Fruit fly (Drosophila melanogaster): Measurements from ENCODE around the gene ush.
A peak's percentile ranks its signal among the peaks of the same experiment; 100 is the strongest.

Gene ush

DNA sequence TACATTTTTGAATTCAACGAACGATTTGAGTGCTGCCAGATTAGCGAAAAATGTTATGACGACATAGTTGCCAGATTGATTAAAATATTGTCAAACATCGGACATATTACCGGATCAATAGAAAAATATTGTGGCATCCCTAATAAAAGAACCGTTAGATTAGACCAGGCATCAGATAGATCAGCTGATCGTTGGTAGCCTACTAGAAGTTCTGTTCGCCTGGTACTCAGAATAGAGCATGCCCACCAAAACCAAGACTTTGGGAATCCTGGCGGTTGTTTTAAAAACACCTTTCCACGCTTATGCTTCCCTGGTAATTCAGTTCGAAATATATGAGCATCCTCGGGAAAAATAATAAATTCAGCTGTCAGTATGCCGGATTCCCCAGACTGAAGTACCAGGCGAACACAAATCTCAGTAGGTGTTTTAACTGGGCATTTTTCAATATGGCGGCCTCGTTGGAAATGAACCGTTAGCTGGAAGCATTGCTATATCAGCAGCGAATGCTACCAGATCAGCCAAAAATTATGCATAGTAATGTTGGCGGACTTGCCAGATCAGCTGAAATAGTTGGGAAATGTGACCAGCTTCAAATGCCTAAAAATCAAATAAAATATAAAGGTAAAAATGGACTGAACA is 64.7 kb downstream of the ush start (continued):
- TF ChIP-seq Sin3A (optimal IDR thresholded peaks at IDR 0.05) = peak; percentile 21
- TF ChIP-seq Vsx1 (GFP tag; optimal IDR thresholded peaks at IDR 0.05) = no peak
- TF ChIP-seq CG13296 (GFP tag; optimal IDR thresholded peaks at IDR 0.05) = no peak
- no peak for TF ChIP-seq Fer3 (tag; optimal IDR thresholded peaks at IDR 0.05)
- no peak for TF ChIP-seq ab (GFP tag; optimal IDR thresholded peaks at IDR 0.05)
- peak; percentile 47; the same call in 2 of the 3 replicates for TF ChIP-seq CG17361 (GFP tag; IDR thresholded peaks at IDR 0.05)
- TF ChIP-seq Ssrp (tag; optimal IDR thresholded peaks at IDR 0.05) = no peak
- TF ChIP-seq dimm (GFP tag; IDR thresholded peaks at IDR 0.05) = no peak
- 0 out of 4 replicates have a peak, but pooled peaks have one; percentile 7 for TF ChIP-seq Gug (GFP tag; IDR thresholded peaks at IDR 0.05)
- no peak for TF ChIP-seq CG13123 (GFP tag; optimal IDR thresholded peaks at IDR 0.05)
- no peak for TF ChIP-seq dati (GFP tag; IDR thresholded peaks at IDR 0.05)
- no peak for TF ChIP-seq CG17802 (tag; optimal IDR thresholded peaks at IDR 0.05)
- TF ChIP-seq Dfd (GFP tag; optimal IDR thresholded peaks at IDR 0.05) = no peak
- peak; percentile 29 for TF ChIP-seq CG11504 (tag; optimal IDR thresholded peaks at IDR 0.05)
- TF ChIP-seq CG18619 (GFP tag; optimal IDR thresholded peaks at IDR 0.05) = peak; percentile 31
- no peak for TF ChIP-seq CG11085 (GFP tag; IDR thresholded peaks at IDR 0.05)
- TF ChIP-seq CG13287 (GFP tag; IDR thresholded peaks at IDR 0.05; ENCODE audit: partially characterized antibody) = peak; percentile 74
- peak; percentile 51; the same call in 2 of the 3 replicates for TF ChIP-seq vnd (GFP tag; IDR thresholded peaks at IDR 0.05; ENCODE audit: partially characterized antibody)
- TF ChIP-seq Hmx (GFP tag; optimal IDR thresholded peaks at IDR 0.05) = no peak
- no peak for TF ChIP-seq CkIIα-i1 (GFP tag; IDR thresholded peaks at IDR 0.05)
- no peak for TF ChIP-seq CG10979 (tag; optimal IDR thresholded peaks at IDR 0.05)
- TF ChIP-seq knrl (GFP tag; IDR thresholded peaks at IDR 0.05; ENCODE audit: partially characterized antibody) = peak; percentile 55; the same call in 2 of the 3 replicates
- no peak for TF ChIP-seq sisA (GFP tag; IDR thresholded peaks at IDR 0.05)
- TF ChIP-seq Usf (GFP tag; optimal IDR thresholded peaks at IDR 0.05) = no peak
- TF ChIP-seq HLHmδ (GFP tag; optimal IDR thresholded peaks at IDR 0.05) = peak; percentile 29
- no peak for TF ChIP-seq CG2875 (GFP tag; optimal IDR thresholded peaks at IDR 0.05)
- peak; percentile 52 for TF ChIP-seq grn (GFP tag; optimal IDR thresholded peaks at IDR 0.05)
- TF ChIP-seq CG31388 (GFP tag; optimal IDR thresholded peaks at IDR 0.05) = no peak
- TF ChIP-seq Poxn (GFP tag; IDR thresholded peaks at IDR 0.05) = no peak
- no peak for TF ChIP-seq Hr39 (optimal IDR thresholded peaks at IDR 0.05)
- no peak for TF ChIP-seq btn (GFP tag; optimal IDR thresholded peaks at IDR 0.05)
- TF ChIP-seq yki (optimal IDR thresholded peaks at IDR 0.05) = no peak
- TF ChIP-seq NFAT (GFP tag; IDR thresholded peaks at IDR 0.05) = peak; percentile 45; the same call in 1 of the 2 replicates
- no peak for TF ChIP-seq CG18764 (GFP tag; optimal IDR thresholded peaks at IDR 0.05)
- TF ChIP-seq MESR4 (GFP tag; optimal IDR thresholded peaks at IDR 0.05) = peak; percentile 31
- TF ChIP-seq az2 (GFP tag; optimal IDR thresholded peaks at IDR 0.05) = no peak
- peak; percentile 78 for TF ChIP-seq CG1603 (tag; optimal IDR thresholded peaks at IDR 0.05)
- TF ChIP-seq CG12391 (tag; optimal IDR thresholded peaks at IDR 0.05) = peak; percentile 35
- no peak for TF ChIP-seq danr (GFP tag; IDR thresholded peaks at IDR 0.05)
- peak; percentile 65 for TF ChIP-seq gsb-n (tag; optimal IDR thresholded peaks at IDR 0.05)
- no peak for TF ChIP-seq CG11723 (GFP tag; optimal IDR thresholded peaks at IDR 0.05)
- TF ChIP-seq Ptx1 (GFP tag; IDR thresholded peaks at IDR 0.05) = no peak
- TF ChIP-seq D (optimal IDR thresholded peaks at IDR 0.05) = peak; percentile 70
- no peak for TF ChIP-seq D (GFP tag; optimal IDR thresholded peaks at IDR 0.05)
- TF ChIP-seq CG8924 (tag; optimal IDR thresholded peaks at IDR 0.05) = peak; percentile 52
- 0 out of 3 replicates have a peak, but pooled peaks have one; percentile 25 for TF ChIP-seq dysf (GFP tag; IDR thresholded peaks at IDR 0.05)
- TF ChIP-seq CG8290 (GFP tag; optimal IDR thresholded peaks at IDR 0.05) = peak; percentile 92
- peak; percentile 76 to 92 for TF ChIP-seq CG8290 (tag; optimal IDR thresholded peaks at IDR 0.05)
- peak; percentile 75 for TF ChIP-seq bbx (GFP tag; IDR thresholded peaks at IDR 0.05; ENCODE audit: partially characterized antibody)
- no peak for TF ChIP-seq CG13624 (GFP tag; optimal IDR thresholded peaks at IDR 0.05)
- no peak for TF ChIP-seq lola (GFP tag; optimal IDR thresholded peaks at IDR 0.05)

Data from whole organism, embryonic.